Worm (Caenorhabditis elegans) whole organism, early embryonic: ENCODE results near the gene Y49F6C.7.

ENCODE experiments used
- ama-1 ChIP-seq: fragments of 150-350 bp; optimal IDR thresholded peaks from 2 replicates; lab custom pipeline; 2014
- ceh-13 ChIP-seq: fragments of 200-800 bp; sonication (Bioruptor generic); optimal IDR thresholded peaks from 2 replicates; lab custom pipeline; 2018; ENCODE audit warnings: mild to moderate bottlenecking, missing genetic modification characterization, missing compliant biosample characterization

DNA sequence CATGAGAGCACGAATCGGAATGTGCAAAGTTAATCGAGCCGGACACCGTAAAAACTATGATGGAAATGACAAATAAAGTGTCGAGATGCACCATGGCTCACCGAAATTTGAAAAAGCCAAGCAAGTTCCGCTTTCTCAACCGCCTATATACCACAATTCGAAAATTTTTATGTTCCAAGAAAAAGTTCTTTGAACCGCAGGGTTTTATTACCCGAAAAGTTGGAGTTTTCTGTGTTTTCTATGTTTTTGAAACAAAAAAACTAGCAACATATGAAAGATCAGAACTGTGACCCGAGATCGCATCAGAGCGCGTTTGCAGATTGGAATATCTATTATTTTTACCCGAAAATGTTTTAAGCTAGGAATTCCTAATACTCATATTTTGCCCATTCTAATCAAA is 40.9 kb downstream of the Y49F6C.7 start, which contains the start of gene Y46D2A.3:
- TF ChIP-seq ama-1 (lab: Kevin White, UChicago) = no peak
- TF ChIP-seq ceh-13 (GFP tag; lab: Kevin White, UChicago) = no peak
